Worm (Caenorhabditis elegans) whole organism, midembryonic: ENCODE results near the gene str-82.

ENCODE experiments used
- T22C8.4 ChIP-seq: fragments of 200-800 bp; sonication (Bioruptor generic); IDR thresholded peaks from 2 replicates; pipeline ENCODE4 v1.3.6; 2022; ENCODE audit warnings: missing genetic modification characterization, missing compliant biosample characterization
- cog-1 ChIP-seq: sonication (generic microtip); optimal IDR thresholded peaks from 2 replicates; lab custom pipeline; 2016; ENCODE audit warnings: missing genetic modification characterization, missing compliant biosample characterization
- flt-1 ChIP-seq: fragments of 200-800 bp; sonication (Bioruptor generic); IDR thresholded peaks from 2 replicates; pipeline ENCODE4 v1.3.6; 2022; ENCODE audit warnings: missing genetic modification characterization, missing compliant biosample characterization
- klf-2 ChIP-seq: fragments of 200-800 bp; sonication (Bioruptor generic); conservative IDR thresholded peaks from 2 replicates; pipeline ENCODE4 v1.3.6; 2022; ENCODE audit warnings: missing genetic modification reagents, missing genetic modification characterization, missing compliant biosample characterization
- ref-1 ChIP-seq: fragments of 200-800 bp; sonication (Bioruptor generic); conservative IDR thresholded peaks from 2 replicates; pipeline ENCODE4 v1.3.6; 2022; ENCODE audit warnings: missing genetic modification reagents, missing genetic modification characterization, missing compliant biosample characterization
- ztf-23 ChIP-seq: fragments of 200-800 bp; sonication (Bioruptor generic); IDR thresholded peaks from 2 replicates; pipeline ENCODE4 v1.3.6; 2022; ENCODE audit warnings: missing genetic modification reagents, missing genetic modification characterization, missing compliant biosample characterization
- ztf-29 ChIP-seq: fragments of 200-800 bp; sonication (Bioruptor generic); IDR thresholded peaks from 2 replicates; pipeline ENCODE4 v1.3.6; 2022; ENCODE audit warnings: missing genetic modification reagents, missing genetic modification characterization, missing compliant biosample characterization

DNA sequence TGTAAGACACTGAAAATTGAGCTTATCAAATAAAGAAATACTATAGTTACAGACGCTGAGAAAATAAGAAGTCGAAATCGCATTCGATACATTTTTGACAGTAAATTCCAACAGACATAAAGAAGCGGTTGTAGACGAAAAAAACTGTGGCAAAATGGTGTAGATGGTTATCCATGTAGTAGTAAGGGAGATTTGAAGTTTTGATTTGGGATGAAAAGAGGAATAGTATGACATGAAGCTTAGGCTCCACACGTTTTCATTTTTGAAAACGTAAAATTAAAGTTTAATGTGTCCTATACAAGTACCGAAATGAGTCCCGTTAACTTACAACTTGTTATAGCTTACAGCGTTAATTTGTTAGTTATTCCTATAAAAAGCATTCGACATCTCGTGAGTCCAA lies 19.6 kb downstream of the str-82 start, which contains the start of gene K09D9.9:
- no peak for TF ChIP-seq cog-1 (tag; lab: Kevin White, UChicago)
- TF ChIP-seq klf-2 (GFP tag; lab: Robert Waterston, UW) = no peak
- TF ChIP-seq ref-1 = no peak
- TF ChIP-seq ztf-23 (GFP tag; lab: Robert Waterston, UW) = no peak
- no peak for TF ChIP-seq ztf-29
- no peak for TF ChIP-seq flt-1 (GFP tag; lab: Robert Waterston, UW)
- TF ChIP-seq T22C8.4 (GFP tag; lab: Robert Waterston, UW) = no peak
